Worm (Caenorhabditis elegans): ENCODE results near the gene C45B2.8.

Gene C45B2.8

DNA sequence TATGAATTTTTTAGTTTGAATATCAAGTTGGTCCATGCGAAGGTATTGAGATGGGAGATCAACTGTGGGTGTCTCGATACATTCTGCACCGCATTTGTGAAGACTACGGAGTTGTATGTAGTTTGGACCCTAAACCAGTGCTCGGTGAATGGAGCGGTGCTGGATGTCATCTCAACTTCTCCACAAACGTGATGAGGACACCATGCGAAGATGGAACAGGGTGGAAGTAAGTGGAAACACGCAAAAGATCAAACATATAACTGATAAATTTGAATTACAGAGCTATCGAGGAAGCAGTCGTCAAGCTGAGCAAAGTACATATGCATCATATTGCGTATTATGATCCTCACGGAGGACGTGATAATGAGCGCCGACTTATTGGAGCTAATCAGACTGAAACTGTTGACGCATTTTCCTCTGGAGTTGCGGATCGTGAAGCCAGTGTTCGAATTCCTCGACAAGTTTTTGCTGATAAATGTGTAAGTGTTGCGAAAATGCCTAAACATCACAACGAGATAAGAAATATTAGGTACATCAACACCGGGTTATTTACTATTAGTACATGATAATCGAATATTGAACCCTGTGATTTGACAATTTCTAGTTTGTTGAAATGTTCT, 28.5 kb upstream of the C45B2.8 start:
- TF ChIP-seq R02D3.7 (tag; optimal IDR thresholded peaks at IDR 0.05) (no peak), ztf-1 (GFP tag; conservative IDR thresholded peaks at IDR 0.05) (no peak), alr-1 (tag; optimal IDR thresholded peaks at IDR 0.05) (no peak), mab-5 (tag; optimal IDR thresholded peaks at IDR 0.05) (no peak), F13H6.1 (tag; optimal IDR thresholded peaks at IDR 0.05) (peak; percentile 48), sma-9 (GFP tag; optimal IDR thresholded peaks at IDR 0.05) (peak; percentile 77), sma-9 (tag; optimal IDR thresholded peaks at IDR 0.05) (no peak), nhr-12 (tag; optimal IDR thresholded peaks at IDR 0.05) (no peak), lin-13 (GFP tag; optimal IDR thresholded peaks at IDR 0.05) (no peak), egl-27 (tag; optimal IDR thresholded peaks at IDR 0.05) (no peak), nhr-77 (tag; optimal IDR thresholded peaks at IDR 0.05) (no peak), unc-39 (tag; optimal IDR thresholded peaks at IDR 0.05) (no peak), C34F6.9 (tag; optimal IDR thresholded peaks at IDR 0.05) (no peak), nhr-10 (tag; optimal IDR thresholded peaks at IDR 0.05) (no peak), nhr-237 (tag; optimal IDR thresholded peaks at IDR 0.05) (no peak), nhr-129 (tag; optimal IDR thresholded peaks at IDR 0.05) (peak; percentile 75), zag-1 (tag; optimal IDR thresholded peaks at IDR 0.05) (no peak), Y55F3AM.14 (GFP tag; optimal IDR thresholded peaks at IDR 0.05) (no peak), lin-39 (tag; optimal IDR thresholded peaks at IDR 0.05) (no peak), ztf-11 (tag; optimal IDR thresholded peaks at IDR 0.05) (no peak), blmp-1 (tag; optimal IDR thresholded peaks at IDR 0.05; ENCODE audit: insufficient read depth) (no peak), lin-11 (tag; optimal IDR thresholded peaks at IDR 0.05) (no peak), gmeb-1 (tag; optimal IDR thresholded peaks at IDR 0.05) (no peak), crh-2 (tag; optimal IDR thresholded peaks at IDR 0.05) (peak; percentile 46), peb-1 (tag; optimal IDR thresholded peaks at IDR 0.05) (no peak), nhr-23 (tag; optimal IDR thresholded peaks at IDR 0.05) (no peak), unc-55 (GFP tag; optimal IDR thresholded peaks at IDR 0.05) (no peak), ama-1 (optimal IDR thresholded peaks at IDR 0.05) (no peak), unc-62 (GFP tag; optimal IDR thresholded peaks at IDR 0.05) (no peak), nhr-6 (tag; optimal IDR thresholded peaks at IDR 0.05) (no peak), fos-1 (tag; optimal IDR thresholded peaks at IDR 0.05) (peak; percentile 80), nhr-11 (tag; optimal IDR thresholded peaks at IDR 0.05) (no peak), mbf-1 (tag; optimal IDR thresholded peaks at IDR 0.05) (no peak), aly-2 (tag; optimal IDR thresholded peaks at IDR 0.05) (no peak), lsy-2 (tag; optimal IDR thresholded peaks at IDR 0.05) (no peak), sem-4 (tag; optimal IDR thresholded peaks at IDR 0.05) (no peak), elt-1 (tag; optimal IDR thresholded peaks at IDR 0.05) (no peak), ceh-82 (tag; optimal IDR thresholded peaks at IDR 0.05) (no peak), ceh-16 (tag; optimal IDR thresholded peaks at IDR 0.05) (no peak), skn-1 (tag; optimal IDR thresholded peaks at IDR 0.05) (no peak), nhr-21 (tag; optimal IDR thresholded peaks at IDR 0.05) (no peak), ztf-4 (tag; optimal IDR thresholded peaks at IDR 0.05) (no peak), elt-3 (tag; optimal IDR thresholded peaks at IDR 0.05) (no peak)

- TF ChIP-seq F13H6.1 (tag; optimal IDR thresholded peaks at IDR 0.05) (no peak), fos-1 (tag; optimal IDR thresholded peaks at IDR 0.05) (peak; percentile 12), nhr-21 (tag; optimal IDR thresholded peaks at IDR 0.05) (peak; percentile 21), ztf-1 (GFP tag; conservative IDR thresholded peaks at IDR 0.05) (no peak), blmp-1 (tag; optimal IDR thresholded peaks at IDR 0.05; ENCODE audit: insufficient read depth) (peak; percentile 27)
These were observed 23.4 kb upstream of the C45B2.8 start for ce11 chrX:6064385-6064784.

DNA sequence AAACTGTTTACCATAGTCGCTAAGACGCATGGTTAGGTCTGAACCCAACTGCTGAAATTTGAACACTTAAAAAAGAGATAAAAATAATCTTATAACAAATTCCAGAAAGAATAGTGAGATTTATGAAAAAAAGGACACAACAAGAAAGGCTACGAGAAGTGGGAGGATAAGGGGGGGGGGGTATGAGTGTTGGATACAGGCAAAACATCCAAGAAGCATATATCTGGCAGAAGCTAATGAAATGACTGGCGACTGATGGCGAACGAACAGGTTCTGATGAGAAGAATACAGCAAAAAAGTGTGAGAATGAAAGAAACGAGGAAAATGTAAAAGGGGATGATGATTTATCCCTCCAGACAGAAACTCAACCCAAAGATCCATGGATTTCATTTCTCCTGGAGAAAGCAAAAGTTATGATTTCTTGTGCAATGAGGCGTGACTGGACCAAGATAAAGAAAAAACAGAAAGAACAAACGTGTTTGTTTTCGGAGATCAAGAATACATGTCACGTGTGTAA, 21.8 kb upstream of the C45B2.8 start, which contains the start of gene ptr-4:
Gene ptr-4 (minus strand): TSS at position 51 of the 517 bp plus-strand sequence.
- no peak for TF ChIP-seq Y55F3AM.14 (GFP tag; optimal IDR thresholded peaks at IDR 0.05)
- no peak for TF ChIP-seq nhr-11 (tag; optimal IDR thresholded peaks at IDR 0.05)
